Worm (Caenorhabditis elegans) whole organism, L4 larva: Measurements from ENCODE around the gene nlp-17.

Source experiments
- D1046.2 ChIP-seq: fragments of 200-800 bp; sonication (Bioruptor generic); IDR thresholded peaks from 2 replicates; pipeline ENCODE4 v1.3.6; 2022; ENCODE audit warnings: missing genetic modification characterization, missing compliant biosample characterization
- F44E2.7 ChIP-seq: fragments of 200-800 bp; sonication (Bioruptor generic); IDR thresholded peaks from 2 replicates; pipeline ENCODE4 v2.1.2; 2022; ENCODE audit warnings: missing genetic modification characterization, missing compliant biosample characterization
- F49E8.2 ChIP-seq: sonication (generic microtip); optimal IDR thresholded peaks from 2 replicates; lab custom pipeline; 2016; ENCODE audit warnings: missing compliant biosample characterization, mild to moderate bottlenecking, missing genetic modification characterization, borderline replicate concordance
- T26A8.4 ChIP-seq: fragments of 200-800 bp; sonication (Bioruptor generic); IDR thresholded peaks from 2 replicates; pipeline ENCODE4 v1.3.6; 2022; ENCODE audit warnings: missing genetic modification characterization, missing compliant biosample characterization
- Y48G9A.11 ChIP-seq: fragments of 200-800 bp; sonication (Bioruptor generic); IDR thresholded peaks from 2 replicates; pipeline ENCODE4 v1.3.6; 2022; ENCODE audit warnings: missing genetic modification reagents, missing genetic modification characterization, missing compliant biosample characterization
- ZK337.2 ChIP-seq: fragments of 200-800 bp; sonication (Bioruptor generic); IDR thresholded peaks from 2 replicates; pipeline ENCODE4 v1.3.6; 2022; ENCODE audit warnings: missing genetic modification reagents, missing genetic modification characterization, missing compliant biosample characterization
- aha-1 ChIP-seq: fragments of 150-350 bp; peaks from one replicate; lab custom pipeline; 2014; ENCODE audit warnings: missing biosample characterization, missing genetic modification characterization
- arid-1 ChIP-seq: fragments of 200-800 bp; sonication (Bioruptor generic); conservative IDR thresholded peaks from 2 replicates; pipeline ENCODE4 v1.3.6; 2022; ENCODE audit warnings: missing genetic modification reagents, missing genetic modification characterization, missing compliant biosample characterization
- attf-4 ChIP-seq: sonication (generic microtip); optimal IDR thresholded peaks from 3 replicates; lab custom pipeline; 2017; ENCODE audit warnings: missing biosample characterization, missing genetic modification characterization
- ceh-20 ChIP-seq: fragments of 200-800 bp; sonication (Bioruptor generic); IDR thresholded peaks from 2 replicates; pipeline ENCODE4 v1.3.6; 2022; ENCODE audit warnings: missing genetic modification reagents, missing genetic modification characterization, missing compliant biosample characterization
- daf-19 ChIP-seq: fragments of 200-800 bp; sonication (Bioruptor generic); conservative IDR thresholded peaks from 2 replicates; pipeline ENCODE4 v1.3.6; 2022; ENCODE audit warnings: missing genetic modification characterization, missing compliant biosample characterization
- dmd-6 ChIP-seq: fragments of 200-800 bp; sonication (Bioruptor generic); IDR thresholded peaks from 2 replicates; pipeline ENCODE4 v1.3.6; 2022; ENCODE audit warnings: missing genetic modification reagents, missing genetic modification characterization, missing compliant biosample characterization
- egl-27 ChIP-seq: sonication (generic microtip); optimal IDR thresholded peaks from 3 replicates; lab custom pipeline; 2017; ENCODE audit warnings: missing biosample characterization, missing genetic modification reagents, missing genetic modification characterization
- egl-43 ChIP-seq: fragments of 200-800 bp; sonication (Bioruptor generic); IDR thresholded peaks from 2 replicates; pipeline ENCODE4 v1.3.6; 2022; ENCODE audit warnings: missing genetic modification reagents, missing genetic modification characterization, missing compliant biosample characterization
- fkh-10 ChIP-seq: fragments of 150-350 bp; optimal IDR thresholded peaks from 2 replicates; lab custom pipeline; 2014; ENCODE audit warnings: missing biosample characterization, missing genetic modification reagents, missing genetic modification characterization
- fos-1 ChIP-seq: fragments of 150-350 bp; optimal IDR thresholded peaks from 2 replicates; lab custom pipeline; 2014; ENCODE audit warnings: missing biosample characterization, missing genetic modification characterization
- hif-1 ChIP-seq, 2 experiments: sonication (generic microtip); optimal IDR thresholded peaks; 2 replicates each; lab custom pipeline; 2016 to 2017; ENCODE audit warnings: missing compliant biosample characterization in 2 of 2, missing genetic modification characterization in 2 of 2, missing genetic modification reagents in 2 of 2, missing genotype in 2 of 2, mild to moderate bottlenecking in 1 of 2
- hmg-1.1 ChIP-seq: fragments of 200-800 bp; sonication (Bioruptor generic); IDR thresholded peaks from 2 replicates; pipeline ENCODE4 v1.3.6; 2022; ENCODE audit warnings: missing genetic modification reagents, missing genetic modification characterization, missing compliant biosample characterization
- lin-1 ChIP-seq: fragments of 200-800 bp; sonication (Bioruptor generic); IDR thresholded peaks from 2 replicates; pipeline ENCODE4 v1.3.6; 2022; ENCODE audit warnings: missing genetic modification reagents, missing genetic modification characterization, missing compliant biosample characterization
- lin-29 ChIP-seq: fragments of 200-800 bp; sonication (Bioruptor generic); IDR thresholded peaks from 2 replicates; pipeline ENCODE4 v1.3.6; 2022; ENCODE audit warnings: missing genetic modification reagents, missing genetic modification characterization, missing compliant biosample characterization
- lin-38 ChIP-seq: fragments of 200-800 bp; sonication (Bioruptor generic); IDR thresholded peaks from 2 replicates; pipeline ENCODE4 v1.3.6; 2022; ENCODE audit warnings: missing genetic modification reagents, missing genetic modification characterization, missing compliant biosample characterization
- madf-9 ChIP-seq: fragments of 200-800 bp; sonication (Bioruptor generic); conservative IDR thresholded peaks from 2 replicates; pipeline ENCODE4 v1.3.6; 2022; ENCODE audit warnings: missing genetic modification reagents, missing genetic modification characterization, missing compliant biosample characterization
- mes-2 ChIP-seq: sonication (generic microtip); optimal IDR thresholded peaks from 2 replicates; lab custom pipeline; 2016; ENCODE audit warnings: missing genotype, mild to moderate bottlenecking, missing genetic modification characterization, missing compliant biosample characterization; ENCODE audit not compliant: poor library complexity, severe bottlenecking
- nhr-10 ChIP-seq: fragments of 150-350 bp; optimal IDR thresholded peaks from 2 replicates; lab custom pipeline; 2014; ENCODE audit warnings: missing biosample characterization, missing genetic modification characterization
- pha-4 ChIP-seq, 2 experiments: fragments of 150-350 bp in 1 of 2; fragments of 200-800 bp in 1 of 2; sonication (Bioruptor generic) in 1 of 2; IDR thresholded peaks in 1 of 2; optimal IDR thresholded peaks in 1 of 2; 2 replicates each; pipeline versions ENCODE4 v1.3.6 to Lab custom; 2014 to 2022; ENCODE audit warnings: missing genetic modification characterization in 2 of 2, missing genetic modification reagents in 2 of 2, missing biosample characterization in 1 of 2, missing compliant biosample characterization in 1 of 2
- php-3 ChIP-seq: fragments of 200-800 bp; sonication (Bioruptor generic); IDR thresholded peaks from 2 replicates; pipeline ENCODE4 v1.3.6; 2022; ENCODE audit warnings: missing genetic modification reagents, missing genetic modification characterization, missing compliant biosample characterization
- unc-130 ChIP-seq: sonication (generic microtip); optimal IDR thresholded peaks from 2 replicates; lab custom pipeline; 2016; ENCODE audit warnings: missing genetic modification reagents, missing genetic modification characterization, missing compliant biosample characterization
- unc-39 ChIP-seq: sonication (generic microtip); optimal IDR thresholded peaks from 2 replicates; lab custom pipeline; 2017; ENCODE audit warnings: missing biosample characterization, missing genetic modification characterization
- unc-62 ChIP-seq, 3 experiments: fragments of 150-350 bp in 1 of 3; sonication (generic microtip); optimal IDR thresholded peaks in 2 of 3; peaks in 1 of 3; 1 replicate in 1 of 3; 2 replicates in 2 of 3; lab custom pipeline; 2014 to 2017; ENCODE audit warnings: missing biosample characterization in 3 of 3, missing genetic modification characterization in 3 of 3, missing genetic modification reagents in 3 of 3, missing genotype in 1 of 3
- zip-11 ChIP-seq: fragments of 200-800 bp; sonication (Bioruptor generic); IDR thresholded peaks from 2 replicates; pipeline ENCODE4 v1.3.6; 2022; ENCODE audit warnings: missing genetic modification characterization, missing compliant biosample characterization
- zip-2 ChIP-seq: fragments of 150-350 bp; optimal IDR thresholded peaks from 2 replicates; lab custom pipeline; 2014; ENCODE audit warnings: missing biosample characterization, missing genetic modification characterization

Gene nlp-17

ce11 chrIV:13493719-13494118 is 11.8 kb downstream of the nlp-17 start:
- no peak for TF ChIP-seq egl-43 (GFP tag; lab: Robert Waterston, UW)
- no peak for TF ChIP-seq Y48G9A.11 (GFP tag; lab: Robert Waterston, UW)
- TF ChIP-seq F49E8.2 (tag; lab: Kevin White, UChicago) = no peak
- no peak for TF ChIP-seq ceh-20 (GFP tag; lab: Robert Waterston, UW)
- TF ChIP-seq F44E2.7 (GFP tag; lab: Robert Waterston, UW) = no peak
- TF ChIP-seq lin-1 (GFP tag; lab: Robert Waterston, UW) = no peak
- TF ChIP-seq dmd-6 (GFP tag; lab: Robert Waterston, UW) = no peak
- TF ChIP-seq php-3 (GFP tag; lab: Robert Waterston, UW) = no peak

DNA sequence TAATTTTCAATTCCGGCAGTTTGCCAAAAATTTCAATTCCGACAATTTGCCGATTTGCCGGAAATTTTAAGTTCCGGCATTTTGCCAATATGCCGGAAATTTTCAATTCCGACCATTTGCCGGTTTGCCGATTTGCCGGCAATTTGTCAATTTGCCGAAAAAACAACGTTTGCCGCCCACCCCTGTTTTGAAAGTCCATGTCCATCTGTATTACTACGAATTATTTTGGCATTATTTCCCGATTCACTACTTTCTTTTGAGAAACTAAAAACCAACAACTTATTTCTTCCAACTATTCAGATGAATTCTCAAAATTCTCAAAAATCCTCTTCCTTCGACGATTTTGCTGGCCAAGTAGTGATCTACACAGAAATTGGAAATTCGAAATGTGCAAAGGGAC is 13.3 kb downstream of the nlp-17 start, which contains the start of gene Y45F10A.7:
Y45F10A.7 (plus strand) TSS at position 301 of the 400 bp plus-strand sequence.
- TF ChIP-seq pha-4 (GFP tag; IDR thresholded peaks at IDR 0.05; lab: Robert Waterston, UW) (no peak), pha-4 (tag; optimal IDR thresholded peaks at IDR 0.05; lab: Kevin White, UChicago) (no peak), D1046.2 (GFP tag; lab: Robert Waterston, UW) (no peak)

DNA sequence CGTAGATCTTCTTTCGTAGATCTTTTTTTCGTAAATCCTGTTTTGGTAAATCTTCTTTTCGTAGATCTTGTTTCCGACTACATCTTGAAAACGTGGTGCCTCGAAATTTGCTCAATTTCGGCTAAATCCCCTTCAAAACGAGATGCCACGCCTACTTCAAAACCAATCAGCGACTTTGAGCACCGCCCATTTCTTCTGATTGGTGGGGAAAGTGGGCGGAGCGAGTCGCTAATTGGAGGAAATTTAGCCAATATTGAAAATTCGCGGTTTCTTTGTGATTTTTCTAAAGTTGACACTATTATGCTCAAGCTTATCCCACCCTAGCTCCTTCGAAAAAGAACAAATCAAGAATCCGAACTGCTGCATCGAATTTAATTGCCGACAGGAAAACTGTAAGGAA is 18.0 kb downstream of the nlp-17 start:
- TF ChIP-seq aha-1 (tag; lab: Kevin White, UChicago) (no peak), arid-1 (no peak), php-3 (GFP tag; lab: Robert Waterston, UW) (no peak), unc-62 (GFP tag; optimal IDR thresholded peaks at IDR 0.05 in 1 of 2; lab: Kevin White, UChicago) (peak in 1 of 2 experiments; percentile 53), unc-62 (tag; optimal IDR thresholded peaks at IDR 0.05; lab: Kevin White, UChicago) (no peak)

DNA sequence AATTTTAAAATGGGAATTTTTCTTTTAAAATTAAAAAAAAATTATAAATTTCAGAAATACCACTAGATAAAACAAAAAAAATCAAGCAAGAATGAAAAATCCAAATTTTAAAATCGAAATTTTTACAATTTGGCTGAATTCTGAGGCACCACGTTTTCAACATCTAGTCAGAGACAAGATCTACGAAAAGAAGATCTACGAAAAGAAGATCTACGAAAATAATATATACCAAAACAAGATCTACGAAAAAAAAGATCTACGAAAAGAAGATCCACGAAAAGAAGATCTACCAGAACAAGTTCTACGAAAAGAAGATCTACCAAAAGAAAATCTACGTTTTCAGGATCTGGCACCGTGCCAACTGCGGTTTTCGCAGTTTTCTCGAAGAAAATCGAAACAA is 18.5 kb downstream of the nlp-17 start:
- no peak for TF ChIP-seq egl-43 (GFP tag; lab: Robert Waterston, UW)
- TF ChIP-seq fos-1 (tag; lab: Kevin White, UChicago) = no peak
- peak in 1 of 2 experiments; percentile 71 for TF ChIP-seq hif-1 (tag; optimal IDR thresholded peaks at IDR 0.05; lab: Kevin White, UChicago)
- TF ChIP-seq ZK337.2 (GFP tag; lab: Robert Waterston, UW) = no peak
- TF ChIP-seq dmd-6 (GFP tag; lab: Robert Waterston, UW) = 0 out of 2 replicates have a peak, but pooled peaks have one; percentile 9
- TF ChIP-seq lin-29 = no peak
- no peak for TF ChIP-seq arid-1
- TF ChIP-seq lin-38 (GFP tag; lab: Robert Waterston, UW) = 0 out of 2 replicates have a peak, but pooled peaks have one; percentile 29
- peak; percentile 85 for TF ChIP-seq mes-2 (tag; lab: Kevin White, UChicago)

- no peak for TF ChIP-seq unc-39 (tag; lab: Kevin White, UChicago)
- TF ChIP-seq daf-19 (GFP tag; lab: Robert Waterston, UW) = no peak
- TF ChIP-seq zip-11 (GFP tag; lab: Robert Waterston, UW) = no peak
- TF ChIP-seq fkh-10 (GFP tag; lab: Kevin White, UChicago) = no peak
- no peak for TF ChIP-seq lin-38 (GFP tag; lab: Robert Waterston, UW)
- no peak for TF ChIP-seq ceh-20 (GFP tag; lab: Robert Waterston, UW)
- no peak for TF ChIP-seq unc-130 (GFP tag; lab: Kevin White, UChicago)
- TF ChIP-seq zip-2 (tag; lab: Kevin White, UChicago) = no peak
- peak in 1 of 2 experiments; percentile 79 for TF ChIP-seq unc-62 (GFP tag; optimal IDR thresholded peaks at IDR 0.05 in 1 of 2; lab: Kevin White, UChicago)
- no peak for TF ChIP-seq unc-62 (tag; optimal IDR thresholded peaks at IDR 0.05; lab: Kevin White, UChicago)
- no peak for TF ChIP-seq hmg-1.1 (GFP tag; lab: Robert Waterston, UW)
- no peak for TF ChIP-seq attf-4
- no peak for TF ChIP-seq egl-27 (tag; lab: Kevin White, UChicago)
- TF ChIP-seq php-3 (GFP tag; lab: Robert Waterston, UW) = no peak
- TF ChIP-seq T26A8.4 (GFP tag; lab: Robert Waterston, UW) = 0 out of 2 replicates have a peak, but pooled peaks have one; percentile 28
- no peak for TF ChIP-seq nhr-10 (tag; lab: Kevin White, UChicago)
- no peak for TF ChIP-seq madf-9 (GFP tag; lab: Robert Waterston, UW)
- no peak for TF ChIP-seq lin-1 (GFP tag; lab: Robert Waterston, UW)
- no peak for TF ChIP-seq egl-43 (GFP tag; lab: Robert Waterston, UW)
Measured at ce11 chrIV:13483596-13483995, 22.0 kb downstream of the nlp-17 start.
